Worm (Caenorhabditis elegans) whole organism, midembryonic: Measurements from ENCODE around the gene F53A9.7.

Source experiments
- T22C8.4 ChIP-seq: fragments of 200-800 bp; sonication (Bioruptor generic); IDR thresholded peaks from 2 replicates; pipeline ENCODE4 v1.3.6; 2022; ENCODE audit warnings: missing genetic modification characterization, missing compliant biosample characterization
- cog-1 ChIP-seq: sonication (generic microtip); optimal IDR thresholded peaks from 2 replicates; lab custom pipeline; 2016; ENCODE audit warnings: missing genetic modification characterization, missing compliant biosample characterization
- flt-1 ChIP-seq: fragments of 200-800 bp; sonication (Bioruptor generic); IDR thresholded peaks from 2 replicates; pipeline ENCODE4 v1.3.6; 2022; ENCODE audit warnings: missing genetic modification characterization, missing compliant biosample characterization
- klf-2 ChIP-seq: fragments of 200-800 bp; sonication (Bioruptor generic); conservative IDR thresholded peaks from 2 replicates; pipeline ENCODE4 v1.3.6; 2022; ENCODE audit warnings: missing genetic modification reagents, missing genetic modification characterization, missing compliant biosample characterization
- med-1 ChIP-seq: sonication (generic microtip); optimal IDR thresholded peaks from 2 replicates; lab custom pipeline; 2017; ENCODE audit warnings: missing genetic modification characterization, mild to moderate bottlenecking, missing compliant biosample characterization, antibody characterized with exemption, missing genetic modification reagents; ENCODE audit not compliant: insufficient read depth
- ref-1 ChIP-seq: fragments of 200-800 bp; sonication (Bioruptor generic); conservative IDR thresholded peaks from 2 replicates; pipeline ENCODE4 v1.3.6; 2022; ENCODE audit warnings: missing genetic modification reagents, missing genetic modification characterization, missing compliant biosample characterization
- tab-1 ChIP-seq: fragments of 200-800 bp; sonication (Bioruptor generic); IDR thresholded peaks from 2 replicates; pipeline ENCODE4 v1.3.6; 2022; ENCODE audit warnings: missing genetic modification characterization, missing compliant biosample characterization
- ztf-23 ChIP-seq: fragments of 200-800 bp; sonication (Bioruptor generic); IDR thresholded peaks from 2 replicates; pipeline ENCODE4 v1.3.6; 2022; ENCODE audit warnings: missing genetic modification reagents, missing genetic modification characterization, missing compliant biosample characterization
- ztf-29 ChIP-seq: fragments of 200-800 bp; sonication (Bioruptor generic); IDR thresholded peaks from 2 replicates; pipeline ENCODE4 v1.3.6; 2022; ENCODE audit warnings: missing genetic modification reagents, missing genetic modification characterization, missing compliant biosample characterization

Gene F53A9.7

ce11 chrX:8716822-8717221 lies at the start of gene F53A9.7:
F53A9.7 (minus strand) TSS chrX:8716922.
- TF ChIP-seq flt-1 (no peak), cog-1 (no peak), med-1 (GFP tag; lab: Kevin White, UChicago) (no peak), ztf-29 (no peak), tab-1 (GFP tag; lab: Robert Waterston, UW) (no peak), ztf-23 (GFP tag; lab: Robert Waterston, UW) (no peak), T22C8.4 (no peak), ref-1 (GFP tag; lab: Robert Waterston, UW) (no peak), klf-2 (GFP tag; lab: Robert Waterston, UW) (no peak)

ce11 chrX:8764044-8764443 lies 47.3 kb upstream of the F53A9.7 start:
- TF ChIP-seq klf-2 (GFP tag; lab: Robert Waterston, UW), result no peak

- TF ChIP-seq T22C8.4 (no peak), flt-1 (no peak), cog-1 (no peak), ztf-29 (no peak), klf-2 (GFP tag; lab: Robert Waterston, UW) (no peak), med-1 (GFP tag; lab: Kevin White, UChicago) (no peak), ztf-23 (GFP tag; lab: Robert Waterston, UW) (no peak), tab-1 (GFP tag; lab: Robert Waterston, UW) (no peak), ref-1 (GFP tag; lab: Robert Waterston, UW) (no peak)
Measured at ce11 chrX:8763607-8764006, 46.9 kb upstream of the F53A9.7 start, which contains the start of gene zig-12. zig-12 (plus strand) TSS chrX:8763907.

ce11 chrX:8762927-8763326 lies 46.2 kb upstream of the F53A9.7 start:
- no peak for TF ChIP-seq ztf-29
- TF ChIP-seq flt-1, result no peak
- TF ChIP-seq med-1 (GFP tag; lab: Kevin White, UChicago), result no peak
- TF ChIP-seq cog-1, result no peak
- TF ChIP-seq ztf-23 (GFP tag; lab: Robert Waterston, UW), result no peak

ce11 chrX:8761497-8761896 lies 44.8 kb upstream of the F53A9.7 start, which contains the start of gene M02D8.5:
M02D8.5 (minus strand) TSS chrX:8761597.
- TF ChIP-seq ztf-23 (GFP tag; lab: Robert Waterston, UW) (no peak), T22C8.4 (no peak), flt-1 (no peak), klf-2 (GFP tag; lab: Robert Waterston, UW) (no peak), med-1 (GFP tag; lab: Kevin White, UChicago) (no peak), ref-1 (GFP tag; lab: Robert Waterston, UW) (no peak), tab-1 (GFP tag; lab: Robert Waterston, UW) (no peak), cog-1 (no peak), ztf-29 (no peak)

ce11 chrX:8761060-8761459 lies 44.3 kb upstream of the F53A9.7 start:
- TF ChIP-seq klf-2 (GFP tag; lab: Robert Waterston, UW) (no peak), med-1 (GFP tag; lab: Kevin White, UChicago) (no peak), T22C8.4 (no peak), ref-1 (GFP tag; lab: Robert Waterston, UW) (no peak), ztf-23 (GFP tag; lab: Robert Waterston, UW) (no peak), flt-1 (no peak), tab-1 (GFP tag; lab: Robert Waterston, UW) (no peak)

ce11 chrX:8755987-8756386 lies 39.3 kb upstream of the F53A9.7 start:
- TF ChIP-seq klf-2 (GFP tag; lab: Robert Waterston, UW) (no peak), tab-1 (GFP tag; lab: Robert Waterston, UW) (no peak), ref-1 (GFP tag; lab: Robert Waterston, UW) (no peak), ztf-23 (GFP tag; lab: Robert Waterston, UW) (no peak), T22C8.4 (no peak), cog-1 (no peak)

- no peak for TF ChIP-seq flt-1
- no peak for TF ChIP-seq klf-2 (GFP tag; lab: Robert Waterston, UW)
- no peak for TF ChIP-seq T22C8.4
- TF ChIP-seq ztf-29, result no peak
- TF ChIP-seq med-1 (GFP tag; lab: Kevin White, UChicago), result no peak
- no peak for TF ChIP-seq tab-1 (GFP tag; lab: Robert Waterston, UW)
- TF ChIP-seq ref-1 (GFP tag; lab: Robert Waterston, UW), result no peak
- TF ChIP-seq cog-1, result no peak
- TF ChIP-seq ztf-23 (GFP tag; lab: Robert Waterston, UW), result no peak
Measured at ce11 chrX:8754285-8754795, 37.6 kb upstream of the F53A9.7 start.

- TF ChIP-seq ztf-29 (no peak), klf-2 (GFP tag; lab: Robert Waterston, UW) (no peak), med-1 (GFP tag; lab: Kevin White, UChicago) (no peak), T22C8.4 (no peak), tab-1 (GFP tag; lab: Robert Waterston, UW) (no peak), ref-1 (GFP tag; lab: Robert Waterston, UW) (no peak), ztf-23 (GFP tag; lab: Robert Waterston, UW) (no peak), flt-1 (no peak), cog-1 (no peak)
Measured at ce11 chrX:8752546-8752945, 35.8 kb upstream of the F53A9.7 start.

- TF ChIP-seq cog-1 (no peak), ztf-29 (no peak), ztf-23 (GFP tag; lab: Robert Waterston, UW) (no peak), ref-1 (GFP tag; lab: Robert Waterston, UW) (no peak), flt-1 (no peak), tab-1 (GFP tag; lab: Robert Waterston, UW) (no peak), klf-2 (GFP tag; lab: Robert Waterston, UW) (no peak), T22C8.4 (no peak), med-1 (GFP tag; lab: Kevin White, UChicago) (no peak)
Measured at ce11 chrX:8750660-8751059, 33.9 kb upstream of the F53A9.7 start, which contains the start of gene asns-2. asns-2 (minus strand) TSS chrX:8750941.
